Fruit fly (Drosophila melanogaster) whole organism, embryonic: Measurements from ENCODE around the gene CG15296.

ENCODE experiments used
- CG14710 ChIP-seq: fragments of 200-800 bp; sonication (Bioruptor generic); optimal IDR thresholded peaks from 3 replicates; lab custom pipeline; 2019; ENCODE audit warnings: missing biosample characterization, mild to moderate bottlenecking, missing genetic modification characterization, moderate library complexity
- CG30020 ChIP-seq: fragments of 200-800 bp; optimal IDR thresholded peaks from 2 replicates; lab custom pipeline; 2019; ENCODE audit warnings: missing biosample characterization, mild to moderate bottlenecking, missing genetic modification characterization, moderate library complexity
- CG6765 ChIP-seq: fragments of 200-800 bp; sonication (Bioruptor generic); optimal IDR thresholded peaks from 3 replicates; lab custom pipeline; 2017; ENCODE audit warnings: missing biosample characterization, mild to moderate bottlenecking, missing genetic modification characterization
- HLHmδ ChIP-seq: fragments of 200-800 bp; sonication (Bioruptor generic); optimal IDR thresholded peaks from 2 replicates; lab custom pipeline; 2018; ENCODE audit warnings: missing biosample characterization, mild to moderate bottlenecking, missing genetic modification characterization, moderate library complexity
- Sry-δ ChIP-seq: fragments of 200-800 bp; sonication (Bioruptor generic); optimal IDR thresholded peaks from 2 replicates; lab custom pipeline; 2016; ENCODE audit warnings: missing biosample characterization, missing genetic modification characterization
- bsh ChIP-seq, 2 experiments: fragments of 200-800 bp; sonication (Bioruptor generic); optimal IDR thresholded peaks; 2 replicates each; lab custom pipeline; 2017 to 2018; ENCODE audit warnings: mild to moderate bottlenecking in 2 of 2, missing biosample characterization in 2 of 2, missing genetic modification characterization in 2 of 2, moderate library complexity in 1 of 2
- onecut ChIP-seq: fragments of 200-800 bp; sonication (Bioruptor generic); IDR thresholded peaks from 2 replicates; pipeline ENCODE4 v1.3.6; 2022; ENCODE audit warnings: missing biosample characterization, missing genetic modification characterization
- row ChIP-seq: fragments of 200-800 bp; sonication (Bioruptor generic); IDR thresholded peaks from 3 replicates; pipeline ENCODE4 v1.3.6; 2022; ENCODE audit warnings: missing biosample characterization, missing genetic modification characterization
- tin ChIP-seq: fragments of 200-800 bp; sonication (Bioruptor generic); optimal IDR thresholded peaks from 3 replicates; lab custom pipeline; 2016; ENCODE audit warnings: missing biosample characterization, missing genetic modification characterization
- tx ChIP-seq: fragments of 200-800 bp; sonication (Bioruptor generic); optimal IDR thresholded peaks from 2 replicates; lab custom pipeline; 2016; ENCODE audit warnings: missing biosample characterization, missing genetic modification characterization

DNA sequence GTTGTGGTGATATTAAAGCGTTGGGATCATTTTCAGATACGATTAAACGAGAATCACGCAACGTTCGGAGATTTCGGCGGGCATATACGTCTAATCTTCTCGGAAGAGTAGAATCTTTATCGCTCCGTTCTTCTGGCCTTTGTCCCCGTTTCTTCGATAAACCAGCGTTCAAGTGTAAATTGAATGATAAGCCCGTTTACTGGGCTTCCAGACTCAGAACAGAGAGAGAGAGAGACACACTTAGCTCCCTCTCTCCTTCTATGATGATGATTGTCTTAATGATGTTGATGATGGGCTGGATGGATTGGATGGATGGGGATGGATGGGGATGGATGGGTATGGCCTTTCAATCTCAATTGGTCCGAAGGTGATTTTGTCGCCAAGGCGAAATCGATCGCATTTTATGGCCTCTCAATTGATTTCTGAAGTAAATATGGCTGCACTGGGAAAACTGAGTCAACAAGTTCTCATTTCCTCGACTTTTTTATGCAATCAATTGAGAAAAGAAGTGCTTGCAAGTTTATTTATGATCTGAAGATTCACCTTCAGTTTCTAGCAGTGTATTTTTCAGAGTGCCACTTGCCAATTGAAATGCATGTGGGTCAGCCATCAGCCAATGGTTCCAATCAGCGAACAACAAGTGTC is 14.2 kb upstream of the CG15296 start:
- TF ChIP-seq Sry-δ (GFP tag; lab: Kevin White, UChicago) (no peak), CG14710 (tag; lab: Kevin White, UChicago) (no peak), row (GFP tag; lab: Robert Waterston, UW) (no peak), tin (no peak), tx (GFP tag; lab: Kevin White, UChicago) (no peak), CG30020 (tag; lab: Kevin White, UChicago) (no peak), HLHmδ (GFP tag; lab: Kevin White, UChicago) (no peak), onecut (GFP tag; lab: Robert Waterston, UW) (no peak), CG6765 (GFP tag; lab: Kevin White, UChicago) (no peak), bsh (GFP tag; optimal IDR thresholded peaks at IDR 0.05; lab: Kevin White, UChicago) (no peak)
